Worm (Caenorhabditis elegans) whole organism, midembryonic: ENCODE measurements around the gene K02E2.11.

Experiments used
- T22C8.4 ChIP-seq: fragments of 200-800 bp; sonication (Bioruptor generic); IDR thresholded peaks from 2 replicates; pipeline ENCODE4 v1.3.6; 2022; ENCODE audit warnings: missing genetic modification characterization, missing compliant biosample characterization
- cog-1 ChIP-seq: sonication (generic microtip); optimal IDR thresholded peaks from 2 replicates; lab custom pipeline; 2016; ENCODE audit warnings: missing genetic modification characterization, missing compliant biosample characterization
- flt-1 ChIP-seq: fragments of 200-800 bp; sonication (Bioruptor generic); IDR thresholded peaks from 2 replicates; pipeline ENCODE4 v1.3.6; 2022; ENCODE audit warnings: missing genetic modification characterization, missing compliant biosample characterization
- med-1 ChIP-seq: sonication (generic microtip); optimal IDR thresholded peaks from 2 replicates; lab custom pipeline; 2017; ENCODE audit warnings: missing genetic modification characterization, mild to moderate bottlenecking, missing compliant biosample characterization, antibody characterized with exemption, missing genetic modification reagents; ENCODE audit not compliant: insufficient read depth
- ref-1 ChIP-seq: fragments of 200-800 bp; sonication (Bioruptor generic); conservative IDR thresholded peaks from 2 replicates; pipeline ENCODE4 v1.3.6; 2022; ENCODE audit warnings: missing genetic modification reagents, missing genetic modification characterization, missing compliant biosample characterization
- ztf-23 ChIP-seq: fragments of 200-800 bp; sonication (Bioruptor generic); IDR thresholded peaks from 2 replicates; pipeline ENCODE4 v1.3.6; 2022; ENCODE audit warnings: missing genetic modification reagents, missing genetic modification characterization, missing compliant biosample characterization
- ztf-29 ChIP-seq: fragments of 200-800 bp; sonication (Bioruptor generic); IDR thresholded peaks from 2 replicates; pipeline ENCODE4 v1.3.6; 2022; ENCODE audit warnings: missing genetic modification reagents, missing genetic modification characterization, missing compliant biosample characterization

- TF ChIP-seq ztf-23 (GFP tag; lab: Robert Waterston, UW) (no peak), ztf-29 (GFP tag; lab: Robert Waterston, UW) (no peak), flt-1 (GFP tag; lab: Robert Waterston, UW) (no peak), ref-1 (GFP tag; lab: Robert Waterston, UW) (no peak), T22C8.4 (GFP tag; lab: Robert Waterston, UW) (no peak), med-1 (GFP tag; lab: Kevin White, UChicago) (no peak), cog-1 (tag; lab: Kevin White, UChicago) (no peak)
Observed at ce11 chrV:20415415-20415814, 32.3 kb downstream of the K02E2.11 start.
